Worm (Caenorhabditis elegans) whole organism, L2 larva: ENCODE results near the gene D2007.2.

Experiments
- R02D3.7 ChIP-seq: fragments of 150-350 bp; optimal IDR thresholded peaks from 2 replicates; lab custom pipeline; 2014; ENCODE audit warnings: missing biosample characterization, missing genetic modification characterization
- ZK546.5 ChIP-seq: sonication (generic microtip); optimal IDR thresholded peaks from 2 replicates; lab custom pipeline; 2017; ENCODE audit warnings: missing biosample characterization, missing genetic modification characterization
- ama-1 ChIP-seq: fragments of 150-350 bp; optimal IDR thresholded peaks from 2 replicates; lab custom pipeline; 2018; ENCODE audit warnings: inconsistent platforms
- dmd-4 ChIP-seq: sonication (generic microtip); optimal IDR thresholded peaks from 2 replicates; lab custom pipeline; 2017; ENCODE audit warnings: missing biosample characterization, missing genetic modification characterization
- elt-3 ChIP-seq: sonication (generic microtip); optimal IDR thresholded peaks from 2 replicates; lab custom pipeline; 2017; ENCODE audit warnings: missing biosample characterization, missing genetic modification characterization
- fos-1 ChIP-seq: fragments of 150-350 bp; optimal IDR thresholded peaks from 2 replicates; lab custom pipeline; 2014; ENCODE audit warnings: missing biosample characterization, missing genetic modification characterization
- lin-13 ChIP-seq: fragments of 150-350 bp; optimal IDR thresholded peaks from 2 replicates; lab custom pipeline; 2014; ENCODE audit warnings: missing biosample characterization, missing genetic modification reagents, missing genetic modification characterization
- mdl-1 ChIP-seq, 2 experiments: fragments of 150-350 bp in 1 of 2; sonication (generic microtip) in 1 of 2; optimal IDR thresholded peaks; 2 replicates each; lab custom pipeline; 2017; ENCODE audit warnings: missing biosample characterization in 2 of 2, missing genetic modification characterization in 2 of 2
- nhr-237 ChIP-seq: fragments of 150-350 bp; optimal IDR thresholded peaks from 2 replicates; lab custom pipeline; 2014; ENCODE audit warnings: missing biosample characterization, missing genetic modification characterization
- skn-1 ChIP-seq: sonication (generic microtip); optimal IDR thresholded peaks from 2 replicates; lab custom pipeline; 2017; ENCODE audit warnings: missing biosample characterization, missing genetic modification characterization
- sma-9 ChIP-seq, 2 experiments: fragments of 150-350 bp in 1 of 2; sonication (generic microtip) in 1 of 2; optimal IDR thresholded peaks; 2 replicates each; lab custom pipeline; 2014 to 2016; ENCODE audit warnings: missing genetic modification characterization in 2 of 2, mild to moderate bottlenecking in 1 of 2, missing biosample characterization in 1 of 2, missing compliant biosample characterization in 1 of 2, missing genetic modification reagents in 1 of 2, moderate library complexity in 1 of 2
- snpc-4 ChIP-seq: fragments of 150-350 bp; optimal IDR thresholded peaks from 2 replicates; lab custom pipeline; 2014; ENCODE audit warnings: missing biosample characterization, missing genetic modification characterization
- zag-1 ChIP-seq: fragments of 150-350 bp; optimal IDR thresholded peaks from 2 replicates; lab custom pipeline; 2014; ENCODE audit warnings: missing biosample characterization, missing genetic modification characterization
- ztf-4 ChIP-seq: fragments of 150-350 bp; optimal IDR thresholded peaks from 2 replicates; lab custom pipeline; 2014; ENCODE audit warnings: missing biosample characterization, missing genetic modification characterization

- TF ChIP-seq R02D3.7 (tag; lab: Kevin White, UChicago): no peak
- no peak for TF ChIP-seq nhr-237 (tag; lab: Kevin White, UChicago)
- no peak for TF ChIP-seq elt-3 (tag; lab: Kevin White, UChicago)
- no peak for TF ChIP-seq fos-1 (tag; lab: Kevin White, UChicago)
- TF ChIP-seq sma-9 (GFP tag; optimal IDR thresholded peaks at IDR 0.05; lab: Kevin White, UChicago): no peak
- no peak for TF ChIP-seq sma-9 (tag; optimal IDR thresholded peaks at IDR 0.05; lab: Kevin White, UChicago)
- no peak for TF ChIP-seq ztf-4 (tag; lab: Kevin White, UChicago)
- TF ChIP-seq mdl-1 (tag; optimal IDR thresholded peaks at IDR 0.05; lab: Kevin White, UChicago): no peak
- TF ChIP-seq snpc-4 (tag; lab: Kevin White, UChicago): no peak
- no peak for TF ChIP-seq lin-13 (GFP tag; lab: Kevin White, UChicago)
- no peak for TF ChIP-seq zag-1 (tag; lab: Kevin White, UChicago)
- no peak for TF ChIP-seq ZK546.5 (tag; lab: Kevin White, UChicago)
- TF ChIP-seq ama-1 (lab: Kevin White, UChicago): no peak
- TF ChIP-seq skn-1 (tag; lab: Kevin White, UChicago): no peak
- no peak for TF ChIP-seq dmd-4 (tag; lab: Kevin White, UChicago)
Measured at ce11 chrIII:8190505-8190904, 41.7 kb downstream of the D2007.2 start, which contains the start of gene C50C3.19.
